Worm (Caenorhabditis elegans) whole organism, early embryonic: Measurements from ENCODE around the gene cka-2.

ENCODE experiments used
- B0310.2 ChIP-seq: sonication (generic microtip); optimal IDR thresholded peaks from 2 replicates; lab custom pipeline; 2016; ENCODE audit warnings: mild to moderate bottlenecking, missing genetic modification characterization, missing compliant biosample characterization
- F13C5.2 ChIP-seq: sonication (generic microtip); optimal IDR thresholded peaks from 2 replicates; lab custom pipeline; 2017; ENCODE audit warnings: mild to moderate bottlenecking, missing genetic modification characterization, inconsistent platforms, missing compliant biosample characterization
- ama-1 ChIP-seq: fragments of 150-350 bp; optimal IDR thresholded peaks from 2 replicates; lab custom pipeline; 2014
- hnd-1 ChIP-seq: sonication (generic microtip); optimal IDR thresholded peaks from 2 replicates; lab custom pipeline; 2016; ENCODE audit warnings: missing genetic modification characterization, missing compliant biosample characterization
- sea-1 ChIP-seq: fragments of 200-800 bp; sonication (Bioruptor generic); conservative IDR thresholded peaks from 2 replicates; pipeline ENCODE4 v1.3.6; 2022; ENCODE audit warnings: missing genetic modification characterization, missing compliant biosample characterization
- tbx-11 ChIP-seq: fragments of 200-800 bp; sonication (Bioruptor generic); IDR thresholded peaks from 2 replicates; pipeline ENCODE4 v1.3.6; 2022; ENCODE audit warnings: missing genetic modification characterization, missing compliant biosample characterization
- tbx-37 ChIP-seq: fragments of 200-800 bp; sonication (Bioruptor generic); conservative IDR thresholded peaks from 2 replicates; pipeline ENCODE4 v1.3.6; 2022; ENCODE audit warnings: missing genetic modification reagents, missing genetic modification characterization, missing compliant biosample characterization

ce11 chrX:4260297-4260696, 25.6 kb upstream of the cka-2 start, which contains the start of gene C52B9.4:
- TF ChIP-seq ama-1 (lab: Kevin White, UChicago) (no peak), F13C5.2 (tag; lab: Kevin White, UChicago) (peak; percentile 21), tbx-11 (no peak), B0310.2 (tag; lab: Kevin White, UChicago) (no peak), sea-1 (no peak), tbx-37 (GFP tag; lab: Robert Waterston, UW) (no peak), hnd-1 (tag; lab: Kevin White, UChicago) (no peak)
